ENCODE assay signal across 4 fruit fly cellular contexts in genomic region chr3L:2848269-2848668, dm6.
A peak's percentile ranks its signal among the peaks of the same experiment; 100 is the strongest.
TF ChIP-seq lines count a peak whose summit lies in the region.

No protein-coding gene starts in this region.

- no peak for TF ChIP-seq CTCF in whole organism, embryonic (GFP tag; optimal IDR thresholded peaks at IDR 0.05; lab: Kevin White, UChicago)

TF ChIP-seq in whole organism, embryonic, 481 proteins besides CTCF, POLR2A, EP300 and RAD21:
- TF ChIP-seq Xbp1 (GFP tag; optimal IDR thresholded peaks at IDR 0.05; lab: Kevin White, UChicago) (no peak), Ets65A (GFP tag; lab: Kevin White, UChicago) (peak; percentile 36), nom (GFP tag; optimal IDR thresholded peaks at IDR 0.05; lab: Kevin White, UChicago) (peak; percentile 4)

TF ChIP-seq in whole organism, prepupa, 60 proteins besides CTCF, POLR2A, EP300 and RAD21 (continues in another document):
- TF ChIP-seq CG32006 (GFP tag; optimal IDR thresholded peaks at IDR 0.05; lab: Kevin White, UChicago): peak; percentile 47
- peak; percentile 25 for TF ChIP-seq OdsH (GFP tag; optimal IDR thresholded peaks at IDR 0.05; lab: Kevin White, UChicago)
- peak; percentile 22 for TF ChIP-seq CG3032 (tag; optimal IDR thresholded peaks at IDR 0.05; lab: Kevin White, UChicago)
- TF ChIP-seq CG10631 (GFP tag; optimal IDR thresholded peaks at IDR 0.05; lab: Kevin White, UChicago): peak; percentile 36
- TF ChIP-seq Eip78C (GFP tag; lab: Kevin White, UChicago): peak; percentile 89
- no peak for TF ChIP-seq esn (GFP tag; optimal IDR thresholded peaks at IDR 0.05; lab: Kevin White, UChicago)
- peak; percentile 58 for TF ChIP-seq eg (GFP tag; IDR thresholded peaks at IDR 0.05; lab: Robert Waterston, UW)
- no peak for TF ChIP-seq spab (GFP tag; optimal IDR thresholded peaks at IDR 0.05; lab: Kevin White, UChicago)
- peak; percentile 65; the same call in 1 of the 2 replicates for TF ChIP-seq CG15336 (GFP tag; IDR thresholded peaks at IDR 0.05; lab: Robert Waterston, UW)
- no peak for TF ChIP-seq CG4318 (GFP tag; optimal IDR thresholded peaks at IDR 0.05; lab: Kevin White, UChicago)
- no peak for TF ChIP-seq Ets21C (GFP tag; optimal IDR thresholded peaks at IDR 0.05; lab: Kevin White, UChicago)
- TF ChIP-seq Eip93F (GFP tag; optimal IDR thresholded peaks at IDR 0.05; lab: Kevin White, UChicago): no peak
- TF ChIP-seq Sox15 (GFP tag; optimal IDR thresholded peaks at IDR 0.05; lab: Kevin White, UChicago): no peak
- no peak for TF ChIP-seq salr (GFP tag; optimal IDR thresholded peaks at IDR 0.05; lab: Kevin White, UChicago)
- no peak for TF ChIP-seq fkh (GFP tag; optimal IDR thresholded peaks at IDR 0.05; lab: Kevin White, UChicago)
- TF ChIP-seq Sox102F (GFP tag; optimal IDR thresholded peaks at IDR 0.05; lab: Kevin White, UChicago): no peak
- no peak for TF ChIP-seq Met (GFP tag; optimal IDR thresholded peaks at IDR 0.05; lab: Kevin White, UChicago)
- no peak for TF ChIP-seq CG6792 (GFP tag; optimal IDR thresholded peaks at IDR 0.05; lab: Kevin White, UChicago)
- TF ChIP-seq acj6 (GFP tag; optimal IDR thresholded peaks at IDR 0.05; lab: Kevin White, UChicago): no peak
- TF ChIP-seq CG8632 (GFP tag; optimal IDR thresholded peaks at IDR 0.05; lab: Kevin White, UChicago): no peak
- no peak for TF ChIP-seq CG6854 (GFP tag; optimal IDR thresholded peaks at IDR 0.05; lab: Kevin White, UChicago)
- peak; percentile 61 for TF ChIP-seq CG6163 (GFP tag; IDR thresholded peaks at IDR 0.05; lab: Robert Waterston, UW)
- no peak for TF ChIP-seq CG16779 (tag; optimal IDR thresholded peaks at IDR 0.05; lab: Kevin White, UChicago)
- peak; percentile 17 for TF ChIP-seq CG34406 (GFP tag; optimal IDR thresholded peaks at IDR 0.05; lab: Kevin White, UChicago)
- TF ChIP-seq topi (GFP tag; optimal IDR thresholded peaks at IDR 0.05; lab: Kevin White, UChicago): peak; percentile 20
- no peak for TF ChIP-seq Eip75B (GFP tag; optimal IDR thresholded peaks at IDR 0.05; lab: Kevin White, UChicago)
- no peak for TF ChIP-seq dac (GFP tag; optimal IDR thresholded peaks at IDR 0.05; lab: Kevin White, UChicago)
- no peak for TF ChIP-seq CG8319 (GFP tag; optimal IDR thresholded peaks at IDR 0.05; lab: Kevin White, UChicago)
- TF ChIP-seq CG6808 (GFP tag; optimal IDR thresholded peaks at IDR 0.05; lab: Kevin White, UChicago): no peak
- TF ChIP-seq CG1621 (tag; optimal IDR thresholded peaks at IDR 0.05; lab: Kevin White, UChicago): no peak
- TF ChIP-seq CG11294 (GFP tag; IDR thresholded peaks at IDR 0.05; lab: Robert Waterston, UW): no peak

TF ChIP-seq in whole organism, pupa, 21 proteins besides CTCF, POLR2A, EP300 and RAD21:
- TF ChIP-seq CG8159 (tag; optimal IDR thresholded peaks at IDR 0.05; lab: Kevin White, UChicago) (peak; percentile 64), CG15710 (tag; optimal IDR thresholded peaks at IDR 0.05; lab: Kevin White, UChicago) (peak; percentile 49), Pif1A (GFP tag; optimal IDR thresholded peaks at IDR 0.05; lab: Kevin White, UChicago) (peak; percentile 15), CG4496 (GFP tag; IDR thresholded peaks at IDR 0.05; lab: Robert Waterston, UW) (no peak), rn (GFP tag; IDR thresholded peaks at IDR 0.05; lab: Robert Waterston, UW) (no peak), gl (tag; optimal IDR thresholded peaks at IDR 0.05; lab: Kevin White, UChicago) (no peak), CG34367 (tag; optimal IDR thresholded peaks at IDR 0.05; lab: Kevin White, UChicago) (no peak), EcR (GFP tag; optimal IDR thresholded peaks at IDR 0.05; lab: Kevin White, UChicago) (no peak), CG32121 (GFP tag; IDR thresholded peaks at IDR 0.05; lab: Robert Waterston, UW) (0 out of 2 replicates have a peak, but pooled peaks have one; percentile 9), D1 (tag; optimal IDR thresholded peaks at IDR 0.05; lab: Kevin White, UChicago) (no peak), CG13204 (GFP tag; optimal IDR thresholded peaks at IDR 0.05; lab: Kevin White, UChicago) (no peak), Pif1B (GFP tag; optimal IDR thresholded peaks at IDR 0.05; lab: Kevin White, UChicago) (no peak), CG8301 (tag; optimal IDR thresholded peaks at IDR 0.05; lab: Kevin White, UChicago) (peak; percentile 51), CG12605 (GFP tag; IDR thresholded peaks at IDR 0.05; lab: Robert Waterston, UW) (no peak), CG17806 (tag; optimal IDR thresholded peaks at IDR 0.05; lab: Kevin White, UChicago) (peak; percentile 14), Ets98B (GFP tag; IDR thresholded peaks at IDR 0.05; lab: Robert Waterston, UW) (no peak), CG9948 (tag; optimal IDR thresholded peaks at IDR 0.05; lab: Kevin White, UChicago) (peak; percentile 29), CG14655 (GFP tag; optimal IDR thresholded peaks at IDR 0.05; lab: Kevin White, UChicago) (peak; percentile 7), Snoo (tag; optimal IDR thresholded peaks at IDR 0.05; lab: Kevin White, UChicago) (no peak), fd96Ca (GFP tag; IDR thresholded peaks at IDR 0.05; lab: Robert Waterston, UW) (0 out of 3 replicates have a peak, but pooled peaks have one; percentile 50), CG10348 (GFP tag; IDR thresholded peaks at IDR 0.05; lab: Robert Waterston, UW) (no peak)

TF ChIP-seq in whole organism, wandering third instar larva, 38 proteins besides CTCF, POLR2A, EP300 and RAD21:
- TF ChIP-seq foxo (GFP tag; optimal IDR thresholded peaks at IDR 0.05; lab: Kevin White, UChicago) (peak in 1 of 2 experiments; percentile 4), ey (GFP tag; optimal IDR thresholded peaks at IDR 0.05; lab: Kevin White, UChicago) (peak; percentile 2), Jra (GFP tag; optimal IDR thresholded peaks at IDR 0.05; lab: Kevin White, UChicago) (no peak), rgr (GFP tag; optimal IDR thresholded peaks at IDR 0.05; lab: Kevin White, UChicago) (no peak), HLH106 (tag; optimal IDR thresholded peaks at IDR 0.05; lab: Kevin White, UChicago) (peak; percentile 11), Dif (GFP tag; optimal IDR thresholded peaks at IDR 0.05; lab: Kevin White, UChicago; ENCODE audit: partially characterized antibody) (no peak), tai (GFP tag; optimal IDR thresholded peaks at IDR 0.05; lab: Kevin White, UChicago) (no peak), CG9705 (GFP tag; optimal IDR thresholded peaks at IDR 0.05; lab: Kevin White, UChicago) (no peak), h (GFP tag; optimal IDR thresholded peaks at IDR 0.05; lab: Kevin White, UChicago) (no peak)

Comparison
In these comparisons a context has a peak if more than half of its experiments do, and no peak if none do; other contexts are left out.
1. Of the 7 proteins assayed by ChIP-seq in both whole organism, embryonic and whole organism, prepupa: peak only in whole organism, embryonic: none; only in whole organism, prepupa: Gug and Lpt; in both: none; in neither: 5.